Worm (Caenorhabditis elegans): ENCODE data around the gene srsx-33.

srsx-33 gene

DNA sequence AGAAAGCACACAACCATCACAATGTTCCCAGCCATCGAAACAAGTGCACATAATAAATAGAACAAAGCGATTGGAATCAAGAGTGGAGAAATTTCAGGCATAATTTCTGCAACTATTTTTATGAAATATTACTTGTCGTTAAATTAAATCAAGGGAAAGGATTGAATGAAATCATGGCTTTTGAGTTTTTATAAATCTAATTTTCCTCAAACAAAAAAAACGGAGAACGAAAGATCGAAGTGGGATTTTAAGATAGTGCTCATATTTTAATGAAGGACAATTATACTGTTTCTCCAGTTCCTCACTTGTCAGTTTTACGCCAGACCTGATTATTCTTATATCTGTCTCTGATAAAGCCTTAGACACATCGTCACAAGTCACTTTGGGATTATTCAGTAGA is at the start of gene srsx-33:
Gene srsx-33 (minus strand): TSS at position 101 of the 400 bp plus-strand sequence.
- TF ChIP-seq unc-86 (tag; optimal IDR thresholded peaks at IDR 0.05) (no peak), ceh-6 (GFP tag; optimal IDR thresholded peaks at IDR 0.05) (no peak), syd-9 (tag; optimal IDR thresholded peaks at IDR 0.05) (no peak), ceh-18 (tag; optimal IDR thresholded peaks at IDR 0.05) (no peak), odd-2 (tag; optimal IDR thresholded peaks at IDR 0.05) (no peak), che-1 (tag; optimal IDR thresholded peaks at IDR 0.05) (no peak), ttx-3 (tag; optimal IDR thresholded peaks at IDR 0.05) (no peak), mec-3 (tag; optimal IDR thresholded peaks at IDR 0.05; ENCODE audit: borderline replicate concordance) (no peak)

DNA sequence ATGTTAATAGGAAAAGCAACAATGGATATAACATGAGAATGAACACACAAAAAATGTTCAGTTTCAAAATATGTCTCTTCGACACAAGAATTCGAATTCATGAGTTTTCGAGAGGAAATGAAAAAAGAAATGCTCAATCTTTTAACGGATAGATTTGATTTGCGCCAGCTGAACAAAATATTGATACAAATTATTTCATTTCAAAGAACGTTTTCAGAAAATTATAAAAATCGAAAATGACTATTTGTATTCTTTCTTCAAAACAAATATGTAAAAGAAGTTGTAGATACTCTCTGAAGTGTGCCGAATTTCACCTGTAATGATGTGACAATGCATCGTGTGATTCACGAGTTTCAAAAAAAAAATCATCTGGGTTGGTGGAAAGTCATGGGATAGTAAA is 48.2 kb upstream of the srsx-33 start, which contains the start of gene srh-47:
Gene srh-47 (minus strand): TSS at position 101 of the 400 bp plus-strand sequence.
- TF ChIP-seq hlh-13 (GFP tag; optimal IDR thresholded peaks at IDR 0.05) (no peak), rnt-1 (tag; optimal IDR thresholded peaks at IDR 0.05) (no peak), ceh-34 (tag; optimal IDR thresholded peaks at IDR 0.05) (no peak)

DNA sequence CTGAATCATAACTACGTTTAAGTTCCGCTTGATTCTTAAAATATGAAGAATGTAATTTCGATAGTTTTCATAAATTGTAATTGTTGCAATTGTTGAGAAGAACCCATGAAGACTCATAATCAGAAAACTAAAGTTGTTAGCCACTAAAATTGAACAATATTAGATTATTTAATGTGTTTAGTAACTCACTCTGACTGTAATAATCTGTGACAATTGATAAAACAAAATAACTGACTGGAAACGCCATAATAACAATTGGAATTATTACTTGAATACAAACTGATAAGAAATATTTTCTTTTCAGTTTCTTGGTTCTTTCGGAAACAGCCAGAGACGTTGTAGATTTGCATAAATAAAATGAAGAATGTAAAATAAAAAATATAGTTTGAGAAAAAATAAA is 47.1 kb upstream of the srsx-33 start:
- TF ChIP-seq nhr-232 (tag; optimal IDR thresholded peaks at IDR 0.05): no peak
- no peak for TF ChIP-seq ceh-31 (tag; optimal IDR thresholded peaks at IDR 0.05)
- TF ChIP-seq ref-2 (tag; optimal IDR thresholded peaks at IDR 0.05): no peak
- no peak for TF ChIP-seq hlh-6 (tag; optimal IDR thresholded peaks at IDR 0.05)
- TF ChIP-seq ceh-2 (tag; optimal IDR thresholded peaks at IDR 0.05): no peak
- TF ChIP-seq ceh-18 (tag; optimal IDR thresholded peaks at IDR 0.05): no peak

DNA sequence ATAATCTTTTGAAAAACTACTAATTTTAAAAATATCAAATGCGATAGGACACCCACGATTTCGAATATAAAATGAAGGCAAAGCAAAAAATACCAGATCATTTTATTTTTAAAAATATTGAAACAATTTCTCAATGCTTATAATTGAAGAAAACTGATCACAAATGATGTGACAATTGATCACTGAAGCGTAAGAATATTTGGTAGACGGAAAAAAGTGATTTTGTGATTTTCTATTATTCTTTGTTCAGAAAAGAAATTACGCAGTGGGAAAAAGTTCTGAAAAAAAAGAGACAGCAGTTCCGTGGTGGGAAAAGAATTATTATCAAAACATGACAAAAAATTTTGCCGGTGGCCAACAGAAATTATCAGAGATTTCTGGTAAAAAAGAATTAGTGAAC is 46.3 kb upstream of the srsx-33 start, which contains the start of gene T03F7.5:
Gene T03F7.5 (minus strand): TSS at position 101 of the 400 bp plus-strand sequence.
- TF ChIP-seq ceh-19 (GFP tag; optimal IDR thresholded peaks at IDR 0.05) (no peak), fkh-10 (GFP tag; optimal IDR thresholded peaks at IDR 0.05) (no peak), ceh-30 (tag; optimal IDR thresholded peaks at IDR 0.05) (no peak), mec-3 (tag; optimal IDR thresholded peaks at IDR 0.05; ENCODE audit: borderline replicate concordance) (no peak), hlh-6 (tag; optimal IDR thresholded peaks at IDR 0.05) (no peak), lim-6 (tag; optimal IDR thresholded peaks at IDR 0.05) (no peak), dve-1 (tag; optimal IDR thresholded peaks at IDR 0.05) (no peak), unc-42 (tag; optimal IDR thresholded peaks at IDR 0.05) (no peak), fkh-6 (tag; optimal IDR thresholded peaks at IDR 0.05) (no peak), syd-9 (tag; optimal IDR thresholded peaks at IDR 0.05) (no peak), ahr-1 (tag; optimal IDR thresholded peaks at IDR 0.05) (no peak), pax-1 (tag; optimal IDR thresholded peaks at IDR 0.05) (no peak), nfya-1 (tag; optimal IDR thresholded peaks at IDR 0.05) (no peak), pros-1 (tag; optimal IDR thresholded peaks at IDR 0.05) (no peak), T23F11.4 (GFP tag; optimal IDR thresholded peaks at IDR 0.05) (no peak), che-1 (tag; optimal IDR thresholded peaks at IDR 0.05) (no peak), nhr-232 (tag; optimal IDR thresholded peaks at IDR 0.05) (no peak), nhr-11 (tag; optimal IDR thresholded peaks at IDR 0.05) (no peak), ceh-22 (tag; optimal IDR thresholded peaks at IDR 0.05) (no peak)

DNA sequence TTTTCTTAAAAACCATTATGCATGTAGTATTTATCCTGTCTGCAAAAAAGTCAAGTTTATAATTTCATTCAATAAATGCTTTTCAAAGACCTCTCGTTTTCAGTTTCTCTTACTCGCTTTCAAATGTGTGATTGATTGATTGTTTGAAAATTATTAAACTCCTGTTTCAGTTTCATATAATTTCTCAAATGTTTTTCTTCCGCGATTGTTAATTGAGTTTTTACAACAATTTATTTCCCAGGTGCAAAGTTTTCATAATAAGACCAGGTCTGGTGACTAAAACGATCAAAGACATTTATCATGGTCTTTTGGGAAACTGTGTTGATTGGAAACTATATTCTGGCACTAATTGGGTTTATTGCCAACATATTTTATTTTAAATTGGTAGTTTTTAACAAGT is 42.1 kb upstream of the srsx-33 start, which contains the start of gene T03F7.6:
Gene T03F7.6 (plus strand): TSS at position 301 of the 400 bp plus-strand sequence.
- TF ChIP-seq nhr-11 (tag; optimal IDR thresholded peaks at IDR 0.05) (no peak), lim-6 (tag; optimal IDR thresholded peaks at IDR 0.05) (no peak), hlh-8 (tag; optimal IDR thresholded peaks at IDR 0.05) (no peak), gmeb-2 (tag; optimal IDR thresholded peaks at IDR 0.05) (no peak), unc-55 (GFP tag; optimal IDR thresholded peaks at IDR 0.05) (no peak), C38D4.7 (GFP tag; optimal IDR thresholded peaks at IDR 0.05) (no peak), ref-2 (tag; optimal IDR thresholded peaks at IDR 0.05) (no peak), ets-4 (tag; optimal IDR thresholded peaks at IDR 0.05) (no peak), hlh-13 (GFP tag; optimal IDR thresholded peaks at IDR 0.05) (no peak), fax-1 (tag; optimal IDR thresholded peaks at IDR 0.05) (no peak)

Measured in whole organism, late embryonic.